Fruit fly (Drosophila melanogaster): ENCODE results near the gene sob.

sob gene

DNA sequence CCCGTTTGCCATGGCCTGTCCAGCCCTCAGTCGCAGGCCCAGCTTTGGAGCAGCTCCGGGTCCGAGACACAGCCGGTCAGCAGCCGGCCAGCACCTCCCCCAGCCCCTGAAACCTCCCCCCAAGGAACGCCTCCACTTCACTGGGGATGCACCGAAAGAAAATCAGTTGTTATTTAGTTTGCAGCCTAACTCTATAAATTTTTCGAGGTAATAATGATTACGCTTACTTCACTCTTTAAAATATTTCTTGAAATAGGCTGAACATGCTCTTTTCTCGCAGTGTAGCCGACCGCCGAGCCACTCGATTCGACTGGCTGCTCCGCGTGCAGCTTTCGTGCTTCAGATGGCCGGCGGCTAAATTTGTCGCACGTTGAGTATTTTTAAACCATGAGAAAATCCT is 16.6 kb upstream of the sob start (continued):
- TF ChIP-seq pdm3 (GFP tag; optimal IDR thresholded peaks at IDR 0.05) = no peak
- no peak for TF ChIP-seq Sox14 (GFP tag; optimal IDR thresholded peaks at IDR 0.05)
- no peak for TF ChIP-seq CG7368 (GFP tag; optimal IDR thresholded peaks at IDR 0.05)
- TF ChIP-seq Hr4 (GFP tag; optimal IDR thresholded peaks at IDR 0.05) = no peak
- peak; percentile 1 for TF ChIP-seq CG32006 (GFP tag; optimal IDR thresholded peaks at IDR 0.05)

DNA sequence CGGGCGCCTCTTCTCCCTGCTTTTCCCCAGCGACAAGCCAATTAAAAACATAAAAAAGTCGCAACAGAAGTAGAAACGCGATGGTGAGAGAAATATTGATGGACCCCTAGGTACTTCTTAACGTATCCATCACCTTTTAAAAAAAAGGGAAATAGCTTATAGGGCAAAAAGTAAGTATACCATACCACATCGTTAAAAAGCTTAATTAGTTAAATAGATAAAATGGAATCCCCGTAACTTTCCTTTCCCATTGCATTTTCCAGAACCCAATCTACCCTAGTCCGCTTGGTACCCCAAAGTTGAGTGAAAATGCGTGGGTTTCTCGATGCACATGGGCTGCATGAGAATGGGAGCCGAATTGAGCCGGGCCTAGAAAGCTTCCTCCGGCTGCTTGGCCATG is 14.1 kb upstream of the sob start:
- TF ChIP-seq OdsH (GFP tag; optimal IDR thresholded peaks at IDR 0.05) = peak; percentile 13
- TF ChIP-seq CG10669 (GFP tag; optimal IDR thresholded peaks at IDR 0.05) = peak; percentile 21
- TF ChIP-seq CG10631 (GFP tag; optimal IDR thresholded peaks at IDR 0.05) = peak; percentile 41
- peak; percentile 23 for TF ChIP-seq fd59A (GFP tag; optimal IDR thresholded peaks at IDR 0.05)
- peak; percentile 40 for TF ChIP-seq CG15336 (GFP tag; IDR thresholded peaks at IDR 0.05)
- peak; percentile 33 for TF ChIP-seq CG3032 (tag; optimal IDR thresholded peaks at IDR 0.05)
- no peak for TF ChIP-seq ss (GFP tag; optimal IDR thresholded peaks at IDR 0.05)
- TF ChIP-seq Sox14 (GFP tag; optimal IDR thresholded peaks at IDR 0.05) = no peak
- peak; percentile 61 for TF ChIP-seq Eip78C (GFP tag)
- TF ChIP-seq CG11762 (GFP tag; optimal IDR thresholded peaks at IDR 0.05; ENCODE audit: insufficient read depth) = no peak
- peak; percentile 54; the same call in 2 of the 3 replicates for TF ChIP-seq CG6163 (GFP tag; IDR thresholded peaks at IDR 0.05)
- peak; percentile 27 for TF ChIP-seq achi (GFP tag; optimal IDR thresholded peaks at IDR 0.05)
- TF ChIP-seq Eip75B (GFP tag; optimal IDR thresholded peaks at IDR 0.05) = no peak
- peak; percentile 17 for TF ChIP-seq CG3919 (GFP tag; optimal IDR thresholded peaks at IDR 0.05)
- no peak for TF ChIP-seq pdm3 (GFP tag; optimal IDR thresholded peaks at IDR 0.05)
- TF ChIP-seq CG8119 (GFP tag; IDR thresholded peaks at IDR 0.05) = no peak
- TF ChIP-seq fkh (GFP tag; optimal IDR thresholded peaks at IDR 0.05) = no peak
- peak; percentile 56 for TF ChIP-seq Ets96B (tag; optimal IDR thresholded peaks at IDR 0.05)
- peak; percentile 36 for TF ChIP-seq CG32006 (GFP tag; optimal IDR thresholded peaks at IDR 0.05)
- TF ChIP-seq Gug (GFP tag; IDR thresholded peaks at IDR 0.05) = no peak
- peak; percentile 6 for TF ChIP-seq spab (GFP tag; optimal IDR thresholded peaks at IDR 0.05)
- TF ChIP-seq Sox15 (GFP tag; optimal IDR thresholded peaks at IDR 0.05) = no peak
- no peak for TF ChIP-seq CG34406 (GFP tag; optimal IDR thresholded peaks at IDR 0.05)
- TF ChIP-seq eg (GFP tag; IDR thresholded peaks at IDR 0.05) = peak; percentile 36; the same call in 1 of the 3 replicates
- TF ChIP-seq Sox102F (GFP tag; optimal IDR thresholded peaks at IDR 0.05) = no peak

- TF ChIP-seq CG11762 (GFP tag; optimal IDR thresholded peaks at IDR 0.05; ENCODE audit: insufficient read depth) (peak; percentile 46), Lpt (GFP tag; optimal IDR thresholded peaks at IDR 0.05) (no peak), OdsH (GFP tag; optimal IDR thresholded peaks at IDR 0.05) (peak; percentile 84), fkh (GFP tag; optimal IDR thresholded peaks at IDR 0.05) (no peak), CG3032 (tag; optimal IDR thresholded peaks at IDR 0.05) (peak; percentile 91), ss (GFP tag; optimal IDR thresholded peaks at IDR 0.05) (peak; percentile 58 to 85), CG8119 (GFP tag; IDR thresholded peaks at IDR 0.05) (peak; percentile 34; the same call in 1 of the 3 replicates), CG1621 (tag; optimal IDR thresholded peaks at IDR 0.05) (peak; percentile 87), Hr39 (GFP tag; optimal IDR thresholded peaks at IDR 0.05) (peak; percentile 84), dsx (GFP tag; optimal IDR thresholded peaks at IDR 0.05; ENCODE audit: poor library complexity, severe bottlenecking) (peak; percentile 89), Hr4 (GFP tag; optimal IDR thresholded peaks at IDR 0.05) (peak; percentile 29), CG6276 (GFP tag; optimal IDR thresholded peaks at IDR 0.05) (no peak), Sox14 (GFP tag; optimal IDR thresholded peaks at IDR 0.05) (peak; percentile 77), fd85E (GFP tag; optimal IDR thresholded peaks at IDR 0.05) (peak; percentile 9), CG16779 (tag; optimal IDR thresholded peaks at IDR 0.05) (peak; percentile 3), Eip75B (GFP tag; optimal IDR thresholded peaks at IDR 0.05) (peak; percentile 81), Gug (GFP tag; IDR thresholded peaks at IDR 0.05) (peak; percentile 63; the same call in 1 of the 2 replicates), CG11294 (GFP tag; IDR thresholded peaks at IDR 0.05) (no peak; the same call in 1 of the 2 replicates), Ets96B (tag; optimal IDR thresholded peaks at IDR 0.05) (peak; percentile 88), vri (GFP tag; optimal IDR thresholded peaks at IDR 0.05) (peak; percentile 52), Hr38 (GFP tag; optimal IDR thresholded peaks at IDR 0.05) (no peak), svp (GFP tag) (peak; percentile 90), Ets21C (GFP tag; optimal IDR thresholded peaks at IDR 0.05) (peak; percentile 66), CG31627 (GFP tag; optimal IDR thresholded peaks at IDR 0.05) (peak; percentile 84), CG32006 (GFP tag; optimal IDR thresholded peaks at IDR 0.05) (peak; percentile 53), Eip78C (GFP tag) (peak; percentile 93), CG7368 (GFP tag; optimal IDR thresholded peaks at IDR 0.05) (peak; percentile 77), Eip93F (GFP tag; optimal IDR thresholded peaks at IDR 0.05) (no peak), pdm3 (GFP tag; optimal IDR thresholded peaks at IDR 0.05) (peak; percentile 83), topi (GFP tag; optimal IDR thresholded peaks at IDR 0.05) (peak; percentile 80), fd59A (GFP tag; optimal IDR thresholded peaks at IDR 0.05) (peak; percentile 88), Blimp-1 (GFP tag; optimal IDR thresholded peaks at IDR 0.05) (peak; percentile 39), CG4318 (GFP tag; optimal IDR thresholded peaks at IDR 0.05) (no peak), CG8319 (GFP tag; optimal IDR thresholded peaks at IDR 0.05) (peak; percentile 67)
These were observed 13.4 kb upstream of the sob start for dm6 chr2L:3594000-3594399.
